Worm (Caenorhabditis elegans): ENCODE measurements around the gene R04B5.1.

ce11 chrV:10043234-10043796 is 34.8 kb downstream of the R04B5.1 start, which contains the start of gene T06E8.8:
- TF ChIP-seq zag-1 (tag; optimal IDR thresholded peaks at IDR 0.05) (no peak), mab-9 (GFP tag; IDR thresholded peaks at IDR 0.05) (no peak)
